Worm (Caenorhabditis elegans): Measurements from ENCODE around the gene srx-80.

The srx-80 gene

DNA sequence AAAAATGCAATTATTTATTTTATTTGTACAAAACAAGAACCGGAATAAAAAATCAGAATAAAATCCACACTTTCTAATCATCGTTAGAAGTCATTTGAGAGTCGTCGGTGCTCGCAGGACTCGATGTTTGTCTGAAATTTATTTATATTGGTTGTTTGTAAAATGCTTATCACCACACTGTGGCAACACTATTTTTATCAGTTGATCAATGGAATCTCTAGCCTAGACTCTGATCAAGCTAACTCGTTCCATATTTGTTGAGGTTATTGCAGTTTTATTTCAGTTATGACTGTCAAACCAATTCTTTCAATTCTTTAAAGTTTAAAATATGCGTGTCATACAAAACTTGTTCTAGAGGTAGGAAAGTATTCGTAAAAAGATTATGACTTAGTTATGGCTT, 11.0 kb downstream of the srx-80 start, which contains the start of gene dhs-20:
Gene dhs-20 (minus strand): TSS at position 80 of the 400 bp plus-strand sequence.
- TF ChIP-seq snpc-4 (tag; optimal IDR thresholded peaks at IDR 0.05) (no peak), lin-13 (tag; optimal IDR thresholded peaks at IDR 0.05) (no peak), nhr-28 (tag; optimal IDR thresholded peaks at IDR 0.05) (no peak), tbx-8 (GFP tag; optimal IDR thresholded peaks at IDR 0.05) (no peak), ces-1 (GFP tag; optimal IDR thresholded peaks at IDR 0.05) (no peak), ceh-43 (GFP tag; optimal IDR thresholded peaks at IDR 0.05) (no peak), ceh-83 (GFP tag; optimal IDR thresholded peaks at IDR 0.05) (no peak)

DNA sequence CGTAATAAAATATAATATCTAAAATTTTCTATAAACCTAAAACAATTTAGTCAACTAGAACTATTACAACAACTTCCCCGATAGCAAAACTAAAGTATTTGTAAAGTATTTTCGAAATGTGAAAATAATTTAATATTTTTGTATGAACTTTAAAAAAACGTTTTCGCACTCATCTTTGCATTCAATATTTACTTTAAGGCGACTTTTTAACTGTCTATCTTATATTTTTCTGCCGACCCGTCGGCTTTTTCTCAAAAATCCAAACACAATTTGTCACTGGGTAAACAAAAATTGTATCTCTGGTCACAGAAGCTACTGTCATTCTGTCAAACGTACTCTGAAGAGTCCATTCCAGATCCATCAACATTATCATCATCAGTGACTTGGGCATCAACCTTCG, 11.7 kb downstream of the srx-80 start:
- TF ChIP-seq ces-1 (GFP tag; optimal IDR thresholded peaks at IDR 0.05) (no peak), hlh-1 (tag; optimal IDR thresholded peaks at IDR 0.05) (no peak), ztf-11 (tag; optimal IDR thresholded peaks at IDR 0.05) (no peak), sem-2 (GFP tag; optimal IDR thresholded peaks at IDR 0.05) (no peak), ceh-39 (tag; optimal IDR thresholded peaks at IDR 0.05) (no peak), nhr-2 (tag; optimal IDR thresholded peaks at IDR 0.05) (no peak)

DNA sequence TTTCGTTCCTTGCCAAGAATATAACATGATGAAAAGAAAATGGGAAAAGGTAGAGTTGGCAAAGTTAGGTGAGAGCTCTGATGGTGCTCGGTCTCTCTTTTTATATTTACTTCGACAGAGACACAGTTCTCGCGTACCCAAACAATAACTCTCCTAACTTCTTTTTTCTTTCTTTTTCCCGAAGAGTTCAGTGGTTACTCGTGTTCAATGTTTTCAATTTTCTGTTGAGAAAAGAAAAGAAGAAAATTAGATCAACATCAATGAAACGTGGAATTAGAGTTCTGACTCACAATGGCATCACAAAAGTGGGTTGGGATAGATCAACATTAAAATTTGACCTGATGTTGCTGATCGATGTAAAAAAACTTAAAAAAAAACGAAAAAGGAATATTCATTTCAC, 12.9 kb downstream of the srx-80 start, which contains the start of gene idpp-16:
Gene idpp-16 (minus strand): TSS at position 101 of the 400 bp plus-strand sequence.
- no peak for TF ChIP-seq ces-1 (GFP tag; optimal IDR thresholded peaks at IDR 0.05)
- TF ChIP-seq lin-13 (tag; optimal IDR thresholded peaks at IDR 0.05): no peak
- no peak for TF ChIP-seq bed-3 (GFP tag; optimal IDR thresholded peaks at IDR 0.05)
- no peak for TF ChIP-seq nhr-76 (tag; optimal IDR thresholded peaks at IDR 0.05)
- no peak for TF ChIP-seq M03D4.4 (tag; optimal IDR thresholded peaks at IDR 0.05)
- TF ChIP-seq elt-3 (tag; optimal IDR thresholded peaks at IDR 0.05): no peak
- TF ChIP-seq mls-2 (tag; optimal IDR thresholded peaks at IDR 0.05): no peak
- no peak for TF ChIP-seq drap-1 (GFP tag; optimal IDR thresholded peaks at IDR 0.05)
- no peak for TF ChIP-seq zip-8 (tag; optimal IDR thresholded peaks at IDR 0.05)
- no peak for TF ChIP-seq blmp-1 (tag; optimal IDR thresholded peaks at IDR 0.05)
- no peak for TF ChIP-seq mab-5 (tag; optimal IDR thresholded peaks at IDR 0.05)
- TF ChIP-seq hlh-1 (tag; optimal IDR thresholded peaks at IDR 0.05): no peak
- TF ChIP-seq nhr-237 (tag; optimal IDR thresholded peaks at IDR 0.05): no peak
- no peak for TF ChIP-seq ceh-43 (GFP tag; optimal IDR thresholded peaks at IDR 0.05)
- TF ChIP-seq ceh-83 (GFP tag; optimal IDR thresholded peaks at IDR 0.05): no peak
- no peak for TF ChIP-seq ztf-11 (tag; optimal IDR thresholded peaks at IDR 0.05)
- no peak for TF ChIP-seq nhr-12 (tag; optimal IDR thresholded peaks at IDR 0.05)
- TF ChIP-seq sptf-1 (tag; optimal IDR thresholded peaks at IDR 0.05): no peak

ce11 chrV:11610049-11610448, 16.5 kb downstream of the srx-80 start, which contains the start of gene piit-1:
Gene piit-1 (minus strand): TSS chrV:11610149.
- TF ChIP-seq drap-1 (GFP tag; optimal IDR thresholded peaks at IDR 0.05) (no peak), lin-13 (tag; optimal IDR thresholded peaks at IDR 0.05) (no peak), sptf-1 (tag; optimal IDR thresholded peaks at IDR 0.05) (no peak), nhr-76 (tag; optimal IDR thresholded peaks at IDR 0.05) (no peak), unc-39 (tag; optimal IDR thresholded peaks at IDR 0.05) (no peak), hlh-1 (tag; optimal IDR thresholded peaks at IDR 0.05) (no peak), ham-2 (GFP tag; optimal IDR thresholded peaks at IDR 0.05) (no peak), ceh-39 (tag; optimal IDR thresholded peaks at IDR 0.05) (no peak), bed-3 (GFP tag; optimal IDR thresholded peaks at IDR 0.05) (no peak), mls-2 (tag; optimal IDR thresholded peaks at IDR 0.05) (no peak), tbx-8 (GFP tag; optimal IDR thresholded peaks at IDR 0.05) (no peak), cnd-1 (tag; optimal IDR thresholded peaks at IDR 0.05) (no peak), elt-1 (tag; optimal IDR thresholded peaks at IDR 0.05; ENCODE audit: borderline replicate concordance, insufficient read depth) (no peak)

ce11 chrV:11610481-11610880, 17.0 kb downstream of the srx-80 start, which contains the start of gene sas-5:
Gene sas-5 (plus strand): TSS chrV:11610737.
- TF ChIP-seq flh-1 (GFP tag; optimal IDR thresholded peaks at IDR 0.05) (peak; percentile 75), unc-39 (tag; optimal IDR thresholded peaks at IDR 0.05) (no peak), mab-5 (tag; optimal IDR thresholded peaks at IDR 0.05) (peak; percentile 18), ceh-43 (GFP tag; optimal IDR thresholded peaks at IDR 0.05) (no peak), elt-3 (tag; optimal IDR thresholded peaks at IDR 0.05) (peak; percentile 12), blmp-1 (tag; optimal IDR thresholded peaks at IDR 0.05) (peak; percentile 45), drap-1 (GFP tag; optimal IDR thresholded peaks at IDR 0.05) (peak; percentile 88), sptf-1 (tag; optimal IDR thresholded peaks at IDR 0.05) (peak; percentile 94), nhr-237 (tag; optimal IDR thresholded peaks at IDR 0.05) (peak; percentile 53), nhr-2 (tag; optimal IDR thresholded peaks at IDR 0.05) (no peak), lin-32 (GFP tag; optimal IDR thresholded peaks at IDR 0.05) (peak; percentile 48), sem-2 (GFP tag; optimal IDR thresholded peaks at IDR 0.05) (peak; percentile 51), ceh-83 (GFP tag; optimal IDR thresholded peaks at IDR 0.05) (peak; percentile 81), nhr-28 (tag; optimal IDR thresholded peaks at IDR 0.05) (peak; percentile 5), nhr-76 (tag; optimal IDR thresholded peaks at IDR 0.05) (peak; percentile 19), ces-1 (GFP tag; optimal IDR thresholded peaks at IDR 0.05) (peak; percentile 55), tbx-8 (GFP tag; optimal IDR thresholded peaks at IDR 0.05) (peak; percentile 80), ztf-11 (tag; optimal IDR thresholded peaks at IDR 0.05) (peak; percentile 77), mls-2 (tag; optimal IDR thresholded peaks at IDR 0.05) (peak; percentile 89), nhr-12 (tag; optimal IDR thresholded peaks at IDR 0.05) (peak; percentile 37), lin-13 (tag; optimal IDR thresholded peaks at IDR 0.05) (peak; percentile 6), elt-1 (tag; optimal IDR thresholded peaks at IDR 0.05; ENCODE audit: borderline replicate concordance, insufficient read depth) (peak; percentile 5), mep-1 (tag; optimal IDR thresholded peaks at IDR 0.05) (peak; percentile 70), snpc-4 (tag; optimal IDR thresholded peaks at IDR 0.05) (no peak), hlh-1 (tag; optimal IDR thresholded peaks at IDR 0.05) (peak; percentile 83), unc-120 (tag; optimal IDR thresholded peaks at IDR 0.05; ENCODE audit: poor library complexity, severe bottlenecking) (peak; percentile 92), lsy-2 (tag; optimal IDR thresholded peaks at IDR 0.05) (peak; percentile 73), ceh-39 (tag; optimal IDR thresholded peaks at IDR 0.05) (no peak), pha-4 (tag; optimal IDR thresholded peaks at IDR 0.05) (peak; percentile 37), cnd-1 (tag; optimal IDR thresholded peaks at IDR 0.05) (peak; percentile 73), M03D4.4 (tag; optimal IDR thresholded peaks at IDR 0.05) (peak; percentile 87), zip-8 (tag; optimal IDR thresholded peaks at IDR 0.05) (no peak), ham-2 (GFP tag; optimal IDR thresholded peaks at IDR 0.05) (peak; percentile 55), bed-3 (GFP tag; optimal IDR thresholded peaks at IDR 0.05) (peak; percentile 62), unc-62 (GFP tag; optimal IDR thresholded peaks at IDR 0.05) (no peak)
